Worm (Caenorhabditis elegans) whole organism, young adult: ENCODE data around the gene rol-6.

Experiments
- B0035.1 ChIP-seq: sonication (generic microtip); optimal IDR thresholded peaks from 2 replicates; lab custom pipeline; 2016; ENCODE audit warnings: missing genetic modification characterization, mild to moderate bottlenecking, missing compliant biosample characterization, missing genotype, missing genetic modification reagents
- B0261.1 ChIP-seq: sonication (generic microtip); optimal IDR thresholded peaks from 2 replicates; lab custom pipeline; 2016; ENCODE audit warnings: mild to moderate bottlenecking, missing genetic modification characterization, moderate library complexity, missing compliant biosample characterization
- F23B12.7 ChIP-seq: sonication (generic microtip); optimal IDR thresholded peaks from 2 replicates; lab custom pipeline; 2017; ENCODE audit warnings: missing genetic modification characterization, mild to moderate bottlenecking, missing compliant biosample characterization, antibody characterized with exemption, moderate library complexity; ENCODE audit not compliant: insufficient read depth
- F52B5.7 ChIP-seq: sonication (generic microtip); optimal IDR thresholded peaks from 2 replicates; lab custom pipeline; 2016; ENCODE audit warnings: mild to moderate bottlenecking, missing genetic modification characterization, missing compliant biosample characterization
- F57C9.4 ChIP-seq: sonication (generic microtip); optimal IDR thresholded peaks from 2 replicates; lab custom pipeline; 2017; ENCODE audit warnings: mild to moderate bottlenecking, missing genetic modification characterization, missing compliant biosample characterization
- T26A5.8 ChIP-seq: sonication (generic microtip); optimal IDR thresholded peaks from 2 replicates; lab custom pipeline; 2016; ENCODE audit warnings: missing genetic modification characterization, missing compliant biosample characterization
- Y53F4B.3 ChIP-seq: fragments of 200-800 bp; sonication (Bioruptor generic); IDR thresholded peaks from 2 replicates; pipeline ENCODE4 v1.3.6; 2022; ENCODE audit warnings: missing genetic modification reagents, missing genetic modification characterization, missing compliant biosample characterization
- Y53G8AR.9 ChIP-seq: fragments of 200-800 bp; sonication (Bioruptor generic); conservative IDR thresholded peaks from 2 replicates; pipeline ENCODE4 v1.3.6; 2022; ENCODE audit warnings: missing genetic modification reagents, missing genetic modification characterization, missing compliant biosample characterization
- Y56A3A.18 ChIP-seq: fragments of 200-800 bp; sonication (Bioruptor generic); IDR thresholded peaks from 2 replicates; pipeline ENCODE4 v1.3.6; 2022; ENCODE audit warnings: missing genetic modification reagents, missing genetic modification characterization, missing compliant biosample characterization
- ZK185.1 ChIP-seq: sonication (generic microtip); optimal IDR thresholded peaks from 2 replicates; lab custom pipeline; 2016; ENCODE audit warnings: mild to moderate bottlenecking, missing genetic modification characterization, missing compliant biosample characterization; ENCODE audit not compliant: poor library complexity, severe bottlenecking
- ceh-27 ChIP-seq: fragments of 200-800 bp; sonication (Bioruptor generic); optimal IDR thresholded peaks from 2 replicates; lab custom pipeline; 2018; ENCODE audit warnings: mild to moderate bottlenecking, missing genetic modification characterization, moderate library complexity, missing compliant biosample characterization
- chd-7 ChIP-seq: sonication (generic microtip); optimal IDR thresholded peaks from 2 replicates; lab custom pipeline; 2016; ENCODE audit warnings: mild to moderate bottlenecking, missing genetic modification characterization, moderate library complexity, missing compliant biosample characterization
- dox-1 ChIP-seq: fragments of 200-800 bp; sonication (Bioruptor generic); IDR thresholded peaks from 2 replicates; pipeline ENCODE4 v1.3.6; 2022; ENCODE audit warnings: missing genetic modification reagents, missing genetic modification characterization, missing compliant biosample characterization
- dpl-1 ChIP-seq: fragments of 150-350 bp; optimal IDR thresholded peaks from 2 replicates; lab custom pipeline; 2014; ENCODE audit warnings: missing biosample characterization, missing genetic modification reagents, missing genetic modification characterization
- hmg-1.2 ChIP-seq: fragments of 200-800 bp; sonication (Bioruptor generic); IDR thresholded peaks from 2 replicates; pipeline ENCODE4 v1.3.6; 2022; ENCODE audit warnings: missing genetic modification reagents, missing genetic modification characterization, missing compliant biosample characterization
- lin-26 ChIP-seq: fragments of 200-800 bp; sonication (Bioruptor generic); IDR thresholded peaks from 2 replicates; pipeline ENCODE4 v1.3.6; 2022; ENCODE audit warnings: missing genetic modification reagents, missing genetic modification characterization, missing compliant biosample characterization
- lsy-27 ChIP-seq: sonication (generic microtip); optimal IDR thresholded peaks from 2 replicates; lab custom pipeline; 2017; ENCODE audit warnings: missing genetic modification characterization, mild to moderate bottlenecking, missing compliant biosample characterization, antibody characterized with exemption, missing genotype, borderline replicate concordance; ENCODE audit not compliant: insufficient read depth
- madf-10 ChIP-seq: sonication (generic microtip); optimal IDR thresholded peaks from 2 replicates; lab custom pipeline; 2016; ENCODE audit warnings: mild to moderate bottlenecking, missing genetic modification characterization, missing compliant biosample characterization
- mxl-1 ChIP-seq: sonication (generic microtip); optimal IDR thresholded peaks from 2 replicates; lab custom pipeline; 2016; ENCODE audit warnings: missing genetic modification characterization, missing compliant biosample characterization
- nfya-1 ChIP-seq: sonication (generic microtip); optimal IDR thresholded peaks from 2 replicates; lab custom pipeline; 2017; ENCODE audit warnings: antibody characterized with exemption, missing compliant biosample characterization, missing genetic modification characterization, borderline replicate concordance; ENCODE audit not compliant: insufficient read depth
- nfya-2 ChIP-seq: fragments of 200-800 bp; sonication (Bioruptor generic); IDR thresholded peaks from 2 replicates; pipeline ENCODE4 v1.3.6; 2022; ENCODE audit warnings: missing genetic modification reagents, missing genetic modification characterization, missing compliant biosample characterization
- rcor-1 ChIP-seq: fragments of 200-800 bp; sonication (Bioruptor generic); IDR thresholded peaks from 2 replicates; pipeline ENCODE4 v1.3.6; 2022; ENCODE audit warnings: missing genetic modification reagents, missing genetic modification characterization, missing compliant biosample characterization
- repo-1 ChIP-seq: sonication (generic microtip); optimal IDR thresholded peaks from 2 replicates; lab custom pipeline; 2017; ENCODE audit warnings: mild to moderate bottlenecking, missing genetic modification characterization, missing compliant biosample characterization
- rpc-1 ChIP-seq, 2 experiments: fragments of 150-350 bp in 1 of 2; sonication (generic microtip) in 1 of 2; optimal IDR thresholded peaks; 2 replicates each; lab custom pipeline; 2014 to 2018; ENCODE audit warnings: missing biosample characterization in 1 of 2, missing genetic modification characterization in 1 of 2, missing genetic modification reagents in 1 of 2, missing genotype in 1 of 2
- snpc-1.1 ChIP-seq: sonication (generic microtip); optimal IDR thresholded peaks from 2 replicates; lab custom pipeline; 2017; ENCODE audit warnings: missing genetic modification characterization, mild to moderate bottlenecking, missing compliant biosample characterization, antibody characterized with exemption, moderate library complexity, missing genotype, missing genetic modification reagents; ENCODE audit not compliant: insufficient read depth
- tlf-1 ChIP-seq: fragments of 200-800 bp; sonication (Bioruptor generic); optimal IDR thresholded peaks from 2 replicates; lab custom pipeline; 2018; ENCODE audit warnings: mild to moderate bottlenecking, missing genetic modification characterization, missing compliant biosample characterization

Gene rol-6

DNA sequence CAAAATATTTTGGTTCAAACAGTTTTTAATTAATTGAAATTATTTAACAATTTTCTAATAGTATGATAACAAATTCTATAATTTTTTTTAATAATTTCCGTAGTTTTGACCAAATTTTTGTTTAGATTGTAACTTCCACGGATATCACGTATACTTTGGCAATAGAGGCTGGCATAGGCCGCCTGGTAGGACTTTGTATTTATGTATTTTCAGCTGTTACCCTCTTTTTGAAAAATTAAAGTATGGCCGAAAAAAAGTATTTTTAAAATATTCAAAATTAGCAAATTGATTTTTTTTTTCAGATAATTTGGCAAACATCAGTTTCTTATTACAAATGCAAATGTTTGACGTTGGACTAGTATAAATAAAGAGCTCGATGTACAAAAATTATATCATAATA, 33.6 kb downstream of the rol-6 start, which contains the start of the genes nsph-1.1 and K08F8.15:
TSS of gene nsph-1.1 (plus strand) at position 301 of the 400 bp plus-strand sequence.
TSS of gene K08F8.15 (plus strand) at position 335 of the 400 bp plus-strand sequence.
- TF ChIP-seq ceh-27 (GFP tag; lab: Kevin White, UChicago) (no peak), Y53F4B.3 (no peak), F23B12.7 (no peak), Y56A3A.18 (GFP tag; lab: Robert Waterston, UW) (no peak)
- TF ChIP-seq, all 124 proteins: peak for 0

DNA sequence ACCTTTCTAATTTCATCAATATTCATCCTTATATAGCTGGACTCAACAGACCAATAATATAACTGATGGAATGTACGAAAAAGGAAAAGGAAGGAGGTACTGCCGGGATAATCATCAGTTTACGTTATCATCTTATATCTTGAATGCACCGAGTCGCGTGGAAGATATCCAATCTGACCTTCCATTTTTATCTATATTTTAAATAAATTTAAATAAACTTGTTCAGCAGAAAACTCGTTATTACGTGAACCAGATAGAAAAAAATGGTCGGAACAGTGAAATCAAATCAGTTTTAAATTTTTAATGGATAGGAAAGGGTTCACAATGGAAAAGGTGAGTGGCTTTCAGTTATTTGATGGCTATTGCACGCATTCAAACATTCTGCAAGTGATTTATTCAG, 34.0 kb downstream of the rol-6 start, which contains the start of gene pah-1:
TSS of gene pah-1 (minus strand) at position 101 of the 400 bp plus-strand sequence.
- TF ChIP-seq mxl-1 (tag; lab: Kevin White, UChicago) (no peak), B0261.1 (tag; lab: Kevin White, UChicago) (no peak), F52B5.7 (tag; lab: Kevin White, UChicago) (no peak), snpc-1.1 (tag; lab: Kevin White, UChicago) (no peak), B0035.1 (tag; lab: Kevin White, UChicago) (no peak), nfya-1 (no peak)

DNA sequence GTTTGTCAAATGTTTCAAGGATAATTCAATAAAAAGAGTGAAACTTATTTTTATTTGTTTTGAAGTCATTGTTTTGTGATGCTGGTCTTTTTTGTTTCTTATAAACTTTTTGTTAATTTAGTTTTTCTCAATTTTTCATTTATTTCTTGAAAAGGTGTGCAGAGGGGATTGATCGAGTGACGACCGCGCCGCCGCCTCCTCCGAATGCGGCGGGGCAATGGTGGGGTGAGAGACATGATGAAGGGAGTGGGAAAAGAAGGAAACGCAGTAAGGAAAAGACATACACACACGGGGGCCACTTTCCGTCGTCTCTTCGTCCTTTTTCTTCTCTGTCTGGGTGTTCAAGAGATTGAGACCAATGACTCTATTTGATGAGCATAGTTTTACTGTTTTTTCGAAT, 36.5 kb downstream of the rol-6 start:
- TF ChIP-seq hmg-1.2 (GFP tag; lab: Robert Waterston, UW) (peak; percentile 41; the same call in 1 of the 2 replicates), F23B12.7 (peak; percentile 32), F57C9.4 (tag; lab: Kevin White, UChicago) (no peak), madf-10 (tag; lab: Kevin White, UChicago) (peak; percentile 8), dox-1 (GFP tag; lab: Robert Waterston, UW) (0 out of 2 replicates have a peak, but pooled peaks have one; percentile 29)

DNA sequence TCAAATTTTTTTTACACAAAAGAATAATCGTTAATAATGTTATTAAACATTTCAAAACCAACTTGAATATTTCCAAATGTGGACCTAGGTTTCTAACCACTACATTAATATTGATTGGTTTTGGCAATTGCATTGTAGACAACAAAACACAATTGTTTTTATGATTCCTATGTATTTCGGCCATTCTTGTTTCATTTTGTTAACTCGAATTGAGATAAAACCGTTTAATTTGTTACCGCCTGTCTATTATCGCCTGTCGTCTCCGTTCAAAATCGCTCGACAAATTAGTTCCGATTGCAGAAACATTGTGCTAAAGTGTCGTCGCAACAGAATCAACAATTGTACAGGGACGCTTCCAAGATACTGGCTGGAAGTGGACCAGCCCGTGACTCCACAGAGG, 37.8 kb downstream of the rol-6 start, which contains the start of gene let-19:
TSS of gene let-19 (plus strand) at position 301 of the 400 bp plus-strand sequence.
- TF ChIP-seq T26A5.8 (tag; lab: Kevin White, UChicago) (no peak), dpl-1 (no peak), B0261.1 (tag; lab: Kevin White, UChicago) (no peak), F52B5.7 (tag; lab: Kevin White, UChicago) (no peak), tlf-1 (GFP tag; lab: Kevin White, UChicago) (no peak), chd-7 (no peak), rcor-1 (GFP tag; lab: Robert Waterston, UW) (no peak), nfya-2 (GFP tag; lab: Robert Waterston, UW) (no peak)
- TF ChIP-seq, all 124 proteins: peak for 0

DNA sequence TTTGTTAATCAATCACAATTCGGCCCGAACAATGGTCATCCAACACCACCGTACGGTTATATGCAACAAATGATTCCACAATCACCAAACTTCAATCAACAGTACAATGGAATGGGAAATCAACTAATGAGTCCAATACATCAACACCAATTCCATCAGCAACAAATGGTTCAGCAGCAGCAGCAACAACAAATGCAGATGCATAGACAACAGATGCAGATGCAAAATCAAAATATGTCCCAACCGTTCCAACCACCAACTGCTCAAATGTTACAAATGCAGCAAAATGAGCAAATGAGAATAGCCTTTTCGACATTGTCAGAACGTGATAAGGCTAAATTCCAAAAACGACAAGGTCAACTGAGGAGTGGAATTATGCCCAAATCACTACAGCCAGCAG, 43.7 kb downstream of the rol-6 start:
- TF ChIP-seq rpc-1 (optimal IDR thresholded peaks at IDR 0.05; lab: Kevin White, UChicago) (no peak), rpc-1 (tag; optimal IDR thresholded peaks at IDR 0.05; lab: Kevin White, UChicago) (no peak)
- TF ChIP-seq, all 124 proteins: peak for 0

DNA sequence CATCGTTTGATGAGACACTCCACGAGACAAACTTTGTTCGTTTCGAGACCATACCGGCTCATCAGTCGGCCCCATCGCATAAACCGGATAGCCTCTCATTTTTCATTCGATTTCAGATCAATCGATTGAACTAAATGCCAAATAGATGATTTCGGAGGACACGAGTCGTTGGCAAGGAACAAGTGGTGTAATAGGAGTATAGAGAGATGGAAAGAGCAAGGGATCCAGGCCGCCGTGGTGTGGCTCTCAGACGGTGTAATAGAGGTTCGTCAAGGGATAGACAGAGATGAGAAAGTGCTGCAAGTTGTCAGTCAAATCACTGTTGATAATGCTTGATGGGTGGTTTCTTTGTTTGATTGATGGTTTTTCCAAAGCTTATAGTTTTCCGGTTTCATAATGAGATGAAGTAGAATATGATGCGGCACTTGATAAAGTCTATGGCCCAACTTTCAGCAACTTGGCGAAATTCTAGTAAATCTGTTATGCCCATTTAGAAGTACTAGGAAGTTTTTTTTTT, 50.7 kb downstream of the rol-6 start, which contains the start of gene sgn-1:
TSS of gene sgn-1 (minus strand) at position 220 of the 517 bp plus-strand sequence.
- TF ChIP-seq ZK185.1 (tag; lab: Kevin White, UChicago) (no peak), repo-1 (tag; lab: Kevin White, UChicago) (no peak), lsy-27 (tag; lab: Kevin White, UChicago) (no peak), lin-26 (GFP tag; lab: Robert Waterston, UW) (no peak), F57C9.4 (tag; lab: Kevin White, UChicago) (no peak), Y56A3A.18 (GFP tag; lab: Robert Waterston, UW) (no peak), Y53G8AR.9 (GFP tag; lab: Robert Waterston, UW) (no peak)
